Worm (Caenorhabditis elegans): Measurements from ENCODE around the gene F09F9.3.

Gene F09F9.3

ce11 chrX:4132243-4132642 is 11.4 kb upstream of the F09F9.3 start (continued):
- TF ChIP-seq zim-3 (tag; optimal IDR thresholded peaks at IDR 0.05) = no peak
- no peak for TF ChIP-seq mxl-1 (tag; optimal IDR thresholded peaks at IDR 0.05)
- no peak for TF ChIP-seq ceh-58 (GFP tag; IDR thresholded peaks at IDR 0.05)
- TF ChIP-seq ceh-91 (GFP tag; IDR thresholded peaks at IDR 0.05) = no peak
- no peak for TF ChIP-seq F33H1.4 (GFP tag; IDR thresholded peaks at IDR 0.05)
- no peak for TF ChIP-seq tbx-9 (tag; optimal IDR thresholded peaks at IDR 0.05; ENCODE audit: borderline replicate concordance)
- no peak for TF ChIP-seq nhr-27 (tag; optimal IDR thresholded peaks at IDR 0.05)
- no peak for TF ChIP-seq pbrm-1 (GFP tag; IDR thresholded peaks at IDR 0.05)

- TF ChIP-seq madf-8 (GFP tag; conservative IDR thresholded peaks at IDR 0.05) = no peak
- TF ChIP-seq dox-1 (GFP tag; IDR thresholded peaks at IDR 0.05) = no peak
- TF ChIP-seq mes-4 (tag; optimal IDR thresholded peaks at IDR 0.05) = no peak
- TF ChIP-seq attf-6 (GFP tag; IDR thresholded peaks at IDR 0.05) = no peak
- TF ChIP-seq lsy-27 (tag; optimal IDR thresholded peaks at IDR 0.05; ENCODE audit: borderline replicate concordance, insufficient read depth) = no peak
- no peak for TF ChIP-seq lag-1 (GFP tag; IDR thresholded peaks at IDR 0.05)
Observed at ce11 chrX:4131354-4131753, 10.5 kb upstream of the F09F9.3 start.

ce11 chrX:4128684-4129083 is 7.8 kb upstream of the F09F9.3 start:
- no peak for TF ChIP-seq zim-3 (tag; optimal IDR thresholded peaks at IDR 0.05)
- no peak for TF ChIP-seq hsf-1 (GFP tag; IDR thresholded peaks at IDR 0.05)
- no peak for TF ChIP-seq egl-44 (GFP tag; IDR thresholded peaks at IDR 0.05)
- TF ChIP-seq ztf-18 (tag; optimal IDR thresholded peaks at IDR 0.05) = no peak
- TF ChIP-seq akir-1 (GFP tag; optimal IDR thresholded peaks at IDR 0.05) = no peak
- TF ChIP-seq zfh-2 (GFP tag; conservative IDR thresholded peaks at IDR 0.05) = no peak
- no peak for TF ChIP-seq lin-26 (GFP tag; IDR thresholded peaks at IDR 0.05)
- no peak for TF ChIP-seq efl-1 (GFP tag; optimal IDR thresholded peaks at IDR 0.05)

ce11 chrX:4125165-4125803 is 4.4 kb upstream of the F09F9.3 start:
- no peak for TF ChIP-seq chd-7 (tag; optimal IDR thresholded peaks at IDR 0.05)
- TF ChIP-seq him-1 (tag; optimal IDR thresholded peaks at IDR 0.05) = no peak
- no peak for TF ChIP-seq sea-2 (GFP tag; IDR thresholded peaks at IDR 0.05)
- no peak for TF ChIP-seq rpc-1 (optimal IDR thresholded peaks at IDR 0.05)
- no peak for TF ChIP-seq rpc-1 (tag; optimal IDR thresholded peaks at IDR 0.05)
- no peak for TF ChIP-seq efl-1 (GFP tag; optimal IDR thresholded peaks at IDR 0.05)
- TF ChIP-seq attf-5 (GFP tag; optimal IDR thresholded peaks at IDR 0.05) = no peak
- no peak for TF ChIP-seq mcd-1 (GFP tag; IDR thresholded peaks at IDR 0.05)
- TF ChIP-seq cebp-2 (GFP tag; IDR thresholded peaks at IDR 0.05) = no peak
- TF ChIP-seq C06A6.2 (GFP tag; conservative IDR thresholded peaks at IDR 0.05) = no peak
- no peak for TF ChIP-seq sdz-38 (tag; optimal IDR thresholded peaks at IDR 0.05)
- TF ChIP-seq somi-1 (GFP tag; optimal IDR thresholded peaks at IDR 0.05) = no peak
- no peak for TF ChIP-seq mxl-1 (tag; optimal IDR thresholded peaks at IDR 0.05)
- TF ChIP-seq nhr-27 (tag; optimal IDR thresholded peaks at IDR 0.05) = no peak
- TF ChIP-seq die-1 (tag; optimal IDR thresholded peaks at IDR 0.05) = no peak
- TF ChIP-seq F55B11.4 (tag; optimal IDR thresholded peaks at IDR 0.05; ENCODE audit: borderline replicate concordance, insufficient read depth) = no peak
- TF ChIP-seq ceh-100 (GFP tag; IDR thresholded peaks at IDR 0.05) = no peak
- TF ChIP-seq ceh-58 (GFP tag; IDR thresholded peaks at IDR 0.05) = no peak
- TF ChIP-seq bed-1 (GFP tag; IDR thresholded peaks at IDR 0.05) = no peak
- TF ChIP-seq lin-35 (GFP tag; optimal IDR thresholded peaks at IDR 0.05) = no peak
- no peak for TF ChIP-seq F49E8.2 (tag; optimal IDR thresholded peaks at IDR 0.05; ENCODE audit: insufficient read depth)
